Worm (Caenorhabditis elegans): ENCODE data around the gene H14A12.3.

DNA sequence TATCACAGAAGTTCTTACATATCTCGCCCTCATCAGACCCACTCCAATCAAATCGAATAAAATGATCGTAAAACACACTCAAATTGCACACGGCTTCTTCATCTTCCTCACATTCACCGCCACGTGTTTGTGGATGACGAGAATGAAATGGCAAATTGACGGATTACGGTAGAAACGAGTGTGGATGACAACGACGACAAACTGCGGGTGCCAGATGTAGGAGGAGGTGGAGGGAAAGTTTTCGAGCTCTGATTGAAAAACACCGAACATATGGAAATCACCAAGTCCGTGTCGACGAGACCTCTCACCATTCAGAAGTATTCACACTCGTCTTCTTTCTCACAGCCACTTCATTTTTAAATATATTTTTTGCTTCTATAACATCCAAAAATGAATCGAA, 3.6 kb upstream of the H14A12.3 start, which contains the start of gene mls-1:
- no peak for TF ChIP-seq ceh-31 (tag; optimal IDR thresholded peaks at IDR 0.05)
- TF ChIP-seq che-1 (tag; optimal IDR thresholded peaks at IDR 0.05) = no peak

Measured in whole organism, late embryonic.